Worm (Caenorhabditis elegans) whole organism, L3 larva: ENCODE measurements around the gene F48E8.2.

Experiments
- ceh-82 ChIP-seq: fragments of 150-350 bp; optimal IDR thresholded peaks from 2 replicates; lab custom pipeline; 2014; ENCODE audit warnings: missing biosample characterization, missing genetic modification characterization
- lin-15B ChIP-seq: fragments of 150-350 bp; optimal IDR thresholded peaks from 2 replicates; lab custom pipeline; 2014; ENCODE audit warnings: missing biosample characterization, missing genetic modification characterization
- mdl-1 ChIP-seq: fragments of 150-350 bp; optimal IDR thresholded peaks from 2 replicates; lab custom pipeline; 2014; ENCODE audit warnings: missing biosample characterization, missing genetic modification characterization
- nhr-237 ChIP-seq: fragments of 150-350 bp; optimal IDR thresholded peaks from 2 replicates; lab custom pipeline; 2014; ENCODE audit warnings: missing biosample characterization, missing genetic modification characterization
- nhr-28 ChIP-seq: fragments of 150-350 bp; optimal IDR thresholded peaks from 2 replicates; lab custom pipeline; 2014; ENCODE audit warnings: missing biosample characterization, missing genetic modification characterization
- nhr-76 ChIP-seq: fragments of 150-350 bp; sonication (generic microtip); optimal IDR thresholded peaks from 5 replicates; lab custom pipeline; 2014; ENCODE audit warnings: missing biosample characterization, missing genetic modification characterization
- unc-62 ChIP-seq: fragments of 150-350 bp; sonication (generic microtip); optimal IDR thresholded peaks from 4 replicates; lab custom pipeline; 2014; ENCODE audit warnings: missing biosample characterization, missing genetic modification reagents, missing genetic modification characterization

DNA sequence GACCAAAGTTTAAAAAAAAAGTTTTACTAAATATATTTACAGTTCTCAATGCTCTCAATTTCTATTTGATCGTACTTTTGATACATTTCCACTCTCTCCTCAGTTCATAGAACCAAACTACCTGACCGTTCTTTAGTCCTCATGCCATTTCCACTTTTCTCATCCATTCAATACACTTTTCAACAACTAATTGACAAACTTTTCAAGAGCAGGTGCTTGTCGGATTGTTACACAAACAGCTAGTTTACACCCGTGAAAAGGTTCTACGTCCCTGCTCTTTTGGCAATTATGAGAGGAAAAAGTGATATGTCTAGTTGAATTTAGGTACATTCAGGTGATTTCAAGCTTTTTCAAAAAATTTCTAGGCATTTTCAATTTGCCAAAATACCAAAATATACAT, 46.3 kb upstream of the F48E8.2 start:
- TF ChIP-seq lin-15B (no peak), nhr-76 (tag; lab: Kevin White, UChicago) (no peak), mdl-1 (tag; lab: Kevin White, UChicago) (no peak), nhr-237 (tag; lab: Kevin White, UChicago) (no peak), nhr-28 (no peak), ceh-82 (tag; lab: Kevin White, UChicago) (no peak), unc-62 (GFP tag; lab: Kevin White, UChicago) (no peak)
